Fruit fly (Drosophila melanogaster): ENCODE data around the gene GstD1.
A peak's percentile ranks its signal among the peaks of the same experiment; 100 is the strongest.

GstD1 gene

dm6 chr3R:12350497-12350896 is 18.6 kb downstream of the GstD1 start, which contains the start of gene CG10038 (continued):
- TF ChIP-seq Nf-YB (GFP tag; optimal IDR thresholded peaks at IDR 0.05) (peak; percentile 2), ssp (GFP tag; IDR thresholded peaks at IDR 0.05) (peak; percentile 84), CG7357 (GFP tag; IDR thresholded peaks at IDR 0.05) (peak; percentile 81), CG11504 (tag; optimal IDR thresholded peaks at IDR 0.05) (peak; percentile 61), CG12744 (GFP tag; optimal IDR thresholded peaks at IDR 0.05) (no peak), CG14050 (GFP tag; IDR thresholded peaks at IDR 0.05) (no peak), CG4617 (GFP tag; optimal IDR thresholded peaks at IDR 0.05; ENCODE audit: borderline replicate concordance) (peak; percentile 61), caup (GFP tag; optimal IDR thresholded peaks at IDR 0.05; ENCODE audit: severe bottlenecking) (peak; percentile 34), CG9215 (GFP tag; IDR thresholded peaks at IDR 0.05) (no peak), CG11696 (GFP tag; IDR thresholded peaks at IDR 0.05) (no peak), chinmo (GFP tag; IDR thresholded peaks at IDR 0.05; ENCODE audit: partially characterized antibody) (peak; percentile 92), vvl (GFP tag; IDR thresholded peaks at IDR 0.05) (peak; percentile 55; the same call in 1 of the 2 replicates), CG10979 (tag; optimal IDR thresholded peaks at IDR 0.05) (peak; percentile 21), peb (GFP tag; IDR thresholded peaks at IDR 0.05) (no peak), unc-4 (GFP tag; IDR thresholded peaks at IDR 0.05; ENCODE audit: partially characterized antibody) (peak; percentile 94), CG10654 (GFP tag; optimal IDR thresholded peaks at IDR 0.05) (peak; percentile 3), CG32532 (GFP tag; IDR thresholded peaks at IDR 0.05) (peak; percentile 66), CG4730 (GFP tag; IDR thresholded peaks at IDR 0.05) (no peak), maf-S (GFP tag; optimal IDR thresholded peaks at IDR 0.05) (peak; percentile 6), CG18262 (tag; optimal IDR thresholded peaks at IDR 0.05) (peak; percentile 27), CG17328 (GFP tag; IDR thresholded peaks at IDR 0.05) (no peak; the same call in 1 of the 2 replicates), Hsf (GFP tag; optimal IDR thresholded peaks at IDR 0.05) (peak; percentile 44), Dp (GFP tag; optimal IDR thresholded peaks at IDR 0.05) (peak; percentile 59), gro (GFP tag; optimal IDR thresholded peaks at IDR 0.05) (no peak), CG31441 (GFP tag; IDR thresholded peaks at IDR 0.05) (peak; percentile 43; the same call in 1 of the 2 replicates), mam (GFP tag; optimal IDR thresholded peaks at IDR 0.05) (peak; percentile 45), CG16813 (GFP tag; IDR thresholded peaks at IDR 0.05; ENCODE audit: partially characterized antibody) (peak; percentile 93), wdn (GFP tag; IDR thresholded peaks at IDR 0.05) (no peak), br (optimal IDR thresholded peaks at IDR 0.05) (no peak), dimm (GFP tag; IDR thresholded peaks at IDR 0.05) (no peak), Lim3 (GFP tag; IDR thresholded peaks at IDR 0.05) (no peak), MESR4 (GFP tag; optimal IDR thresholded peaks at IDR 0.05) (peak; percentile 10), jigr1 (GFP tag; IDR thresholded peaks at IDR 0.05) (0 out of 3 replicates have a peak, but pooled peaks have one; percentile 9), mld (GFP tag; IDR thresholded peaks at IDR 0.05; ENCODE audit: partially characterized antibody) (peak; percentile 80; the same call in 2 of the 3 replicates), esg (GFP tag; conservative IDR thresholded peaks at IDR 0.05) (no peak), CG7556 (GFP tag; optimal IDR thresholded peaks at IDR 0.05) (no peak), Dbx (GFP tag; IDR thresholded peaks at IDR 0.05) (peak; percentile 59; the same call in 2 of the 3 replicates), Dip3 (GFP tag; optimal IDR thresholded peaks at IDR 0.05) (peak; percentile 6), CG12155 (GFP tag; optimal IDR thresholded peaks at IDR 0.05) (peak; percentile 12), grau (tag; optimal IDR thresholded peaks at IDR 0.05) (peak; percentile 54), Sry-δ (GFP tag; optimal IDR thresholded peaks at IDR 0.05) (peak; percentile 95), CG7839 (tag; optimal IDR thresholded peaks at IDR 0.05) (peak; percentile 32), ara (GFP tag; IDR thresholded peaks at IDR 0.05) (0 out of 2 replicates have a peak, but pooled peaks have one; percentile 28), aop (GFP tag; IDR thresholded peaks at IDR 0.05) (no peak), hb (GFP tag; IDR thresholded peaks at IDR 0.05; ENCODE audit: partially characterized antibody) (peak; percentile 92), sr (GFP tag; IDR thresholded peaks at IDR 0.05) (no peak), Rfx (GFP tag; IDR thresholded peaks at IDR 0.05) (peak; percentile 84), h (optimal IDR thresholded peaks at IDR 0.05) (no peak), Ada2b (GFP tag; IDR thresholded peaks at IDR 0.05) (no peak), CG17361 (GFP tag; IDR thresholded peaks at IDR 0.05) (peak; percentile 37; the same call in 2 of the 3 replicates), Myb (GFP tag; optimal IDR thresholded peaks at IDR 0.05) (peak; percentile 83), corto (GFP tag; optimal IDR thresholded peaks at IDR 0.05) (no peak)
